Worm (Caenorhabditis elegans) whole organism, L2 larva: ENCODE data around the gene acer-1.
A peak's percentile ranks its signal among the peaks of the same experiment; 100 is the strongest.

Source experiments
- ama-1 ChIP-seq: fragments of 150-350 bp; optimal IDR thresholded peaks from 2 replicates; lab custom pipeline; 2018; ENCODE audit warnings: inconsistent platforms
- ceh-16 ChIP-seq: fragments of 150-350 bp; optimal IDR thresholded peaks from 2 replicates; lab custom pipeline; 2014; ENCODE audit warnings: missing biosample characterization, missing genetic modification characterization
- dmd-4 ChIP-seq: sonication (generic microtip); optimal IDR thresholded peaks from 2 replicates; lab custom pipeline; 2017; ENCODE audit warnings: missing biosample characterization, missing genetic modification characterization
- mab-5 ChIP-seq: fragments of 150-350 bp; optimal IDR thresholded peaks from 2 replicates; lab custom pipeline; 2014; ENCODE audit warnings: missing biosample characterization, missing genetic modification characterization
- nhr-10 ChIP-seq: sonication (generic microtip); optimal IDR thresholded peaks from 2 replicates; lab custom pipeline; 2017; ENCODE audit warnings: missing biosample characterization, missing genetic modification characterization
- nhr-23 ChIP-seq: fragments of 150-350 bp; optimal IDR thresholded peaks from 2 replicates; lab custom pipeline; 2014; ENCODE audit warnings: missing biosample characterization, missing genetic modification reagents, missing genetic modification characterization
- nhr-237 ChIP-seq: fragments of 150-350 bp; optimal IDR thresholded peaks from 2 replicates; lab custom pipeline; 2014; ENCODE audit warnings: missing biosample characterization, missing genetic modification characterization
- nhr-77 ChIP-seq: fragments of 150-350 bp; optimal IDR thresholded peaks from 2 replicates; lab custom pipeline; 2014; ENCODE audit warnings: missing biosample characterization, missing genetic modification characterization
- peb-1 ChIP-seq: fragments of 150-350 bp; optimal IDR thresholded peaks from 2 replicates; lab custom pipeline; 2014; ENCODE audit warnings: missing biosample characterization, missing genetic modification characterization
- unc-62 ChIP-seq: fragments of 150-350 bp; optimal IDR thresholded peaks from 2 replicates; lab custom pipeline; 2014; ENCODE audit warnings: missing biosample characterization, missing genetic modification reagents, missing genetic modification characterization
- zag-1 ChIP-seq: fragments of 150-350 bp; optimal IDR thresholded peaks from 2 replicates; lab custom pipeline; 2014; ENCODE audit warnings: missing biosample characterization, missing genetic modification characterization
- ztf-1 ChIP-seq: fragments of 200-800 bp; sonication (Bioruptor generic); conservative IDR thresholded peaks from 2 replicates; pipeline ENCODE4 v1.3.6; 2022; ENCODE audit warnings: missing genetic modification characterization, missing compliant biosample characterization
- ztf-11 ChIP-seq: sonication (generic microtip); optimal IDR thresholded peaks from 2 replicates; lab custom pipeline; 2017; ENCODE audit warnings: missing biosample characterization, missing genetic modification characterization
- ztf-4 ChIP-seq: fragments of 150-350 bp; optimal IDR thresholded peaks from 2 replicates; lab custom pipeline; 2014; ENCODE audit warnings: missing biosample characterization, missing genetic modification characterization

DNA sequence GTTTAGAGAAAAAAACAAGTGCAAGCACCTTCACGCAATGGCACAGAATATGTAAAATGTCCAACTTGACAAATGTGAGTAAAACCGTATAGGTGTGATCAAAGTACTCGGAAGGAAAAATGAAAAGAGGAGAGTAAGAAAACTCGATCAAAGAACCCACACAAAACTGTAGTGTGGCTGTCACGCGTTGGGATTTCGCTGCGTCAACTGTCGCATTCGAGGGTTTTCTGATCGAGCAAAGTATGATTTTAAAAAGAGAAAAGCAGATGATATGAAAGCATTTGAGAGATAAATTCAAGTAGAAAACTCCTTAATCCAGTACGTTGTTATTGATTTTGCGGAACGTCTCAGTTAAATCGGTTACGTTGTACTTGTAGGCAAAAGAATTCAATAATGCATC lies 1.6 kb upstream of the acer-1 start:
- TF ChIP-seq ama-1 (lab: Kevin White, UChicago) (peak; percentile 59), nhr-237 (tag; lab: Kevin White, UChicago) (no peak), zag-1 (tag; lab: Kevin White, UChicago) (no peak), ztf-11 (no peak), peb-1 (no peak), unc-62 (GFP tag; lab: Kevin White, UChicago) (no peak), ztf-1 (GFP tag; lab: Robert Waterston, UW) (no peak), nhr-77 (tag; lab: Kevin White, UChicago) (no peak), ceh-16 (tag; lab: Kevin White, UChicago) (no peak), ztf-4 (tag; lab: Kevin White, UChicago) (no peak), nhr-10 (tag; lab: Kevin White, UChicago) (no peak), dmd-4 (tag; lab: Kevin White, UChicago) (no peak), mab-5 (tag; lab: Kevin White, UChicago) (no peak), nhr-23 (tag; lab: Kevin White, UChicago) (no peak)
